Fruit fly (Drosophila melanogaster) whole organism, embryonic: ENCODE results near the gene CG8173.
A peak's percentile ranks its signal among the peaks of the same experiment; 100 is the strongest.

Experiments
- Blimp-1 ChIP-seq: fragments of 200-800 bp; sonication (Bioruptor generic); optimal IDR thresholded peaks from 3 replicates; lab custom pipeline; 2018; ENCODE audit warnings: missing biosample characterization, missing genetic modification characterization, mild to moderate bottlenecking, moderate library complexity, missing genetic modification reagents
- BtbVII ChIP-seq: fragments of 200-800 bp; sonication (Bioruptor generic); optimal IDR thresholded peaks from 3 replicates; lab custom pipeline; 2017; ENCODE audit warnings: missing biosample characterization, mild to moderate bottlenecking, missing genetic modification characterization
- CG10147 ChIP-seq: fragments of 200-800 bp; sonication (Bioruptor generic); optimal IDR thresholded peaks from 2 replicates; lab custom pipeline; 2019; ENCODE audit warnings: missing biosample characterization, mild to moderate bottlenecking, missing genetic modification characterization, moderate library complexity
- CG11247 ChIP-seq: fragments of 200-800 bp; sonication (Bioruptor generic); IDR thresholded peaks from 2 replicates; pipeline ENCODE4 v1.3.6; 2022; ENCODE audit warnings: missing biosample characterization, missing genetic modification characterization
- CG12071 ChIP-seq: fragments of 200-800 bp; sonication (Bioruptor generic); optimal IDR thresholded peaks from 3 replicates; lab custom pipeline; 2018; ENCODE audit warnings: missing biosample characterization, mild to moderate bottlenecking, missing genetic modification characterization
- CG12942 ChIP-seq: fragments of 200-800 bp; sonication (Bioruptor generic); optimal IDR thresholded peaks from 3 replicates; lab custom pipeline; 2016; ENCODE audit warnings: missing biosample characterization, missing genetic modification characterization
- CG14014 ChIP-seq: fragments of 200-800 bp; sonication (Bioruptor generic); IDR thresholded peaks from 2 replicates; pipeline ENCODE4 v1.3.6; 2022; ENCODE audit warnings: missing biosample characterization, missing genetic modification characterization
- CG15269 ChIP-seq: fragments of 200-800 bp; sonication (Bioruptor generic); optimal IDR thresholded peaks from 2 replicates; lab custom pipeline; 2018; ENCODE audit warnings: missing biosample characterization, mild to moderate bottlenecking, missing genetic modification characterization, moderate library complexity
- CG15696 ChIP-seq: fragments of 200-800 bp; sonication (Bioruptor generic); optimal IDR thresholded peaks from 2 replicates; lab custom pipeline; 2019; ENCODE audit warnings: missing biosample characterization, mild to moderate bottlenecking, missing genetic modification characterization, moderate library complexity
- CG17328 ChIP-seq: fragments of 200-800 bp; sonication (Bioruptor generic); IDR thresholded peaks from 2 replicates; pipeline ENCODE4 v1.3.6; 2022; ENCODE audit warnings: missing biosample characterization, missing genetic modification characterization
- CG17612 ChIP-seq: fragments of 200-800 bp; sonication (Bioruptor generic); IDR thresholded peaks from 2 replicates; pipeline ENCODE4 v1.3.6; 2022; ENCODE audit warnings: missing biosample characterization, missing genetic modification characterization
- CG18262 ChIP-seq: fragments of 200-800 bp; optimal IDR thresholded peaks from 3 replicates; lab custom pipeline; 2019; ENCODE audit warnings: missing biosample characterization, mild to moderate bottlenecking, missing genetic modification characterization, moderate library complexity
- CG32532 ChIP-seq: fragments of 200-800 bp; sonication (Bioruptor generic); IDR thresholded peaks from 2 replicates; pipeline ENCODE4 v1.3.6; 2022; ENCODE audit warnings: missing biosample characterization, missing genetic modification characterization
- CG32772 ChIP-seq: fragments of 200-800 bp; sonication (Bioruptor generic); IDR thresholded peaks from 2 replicates; pipeline ENCODE4 v1.3.6; 2022; ENCODE audit warnings: missing biosample characterization, missing genetic modification characterization
- CG3281 ChIP-seq: fragments of 200-800 bp; sonication (Bioruptor generic); optimal IDR thresholded peaks from 3 replicates; lab custom pipeline; 2017; ENCODE audit warnings: missing biosample characterization, mild to moderate bottlenecking, missing genetic modification characterization
- CG4404 ChIP-seq: fragments of 200-800 bp; sonication (Bioruptor generic); IDR thresholded peaks from 2 replicates; pipeline ENCODE4 v1.3.6; 2022; ENCODE audit warnings: missing biosample characterization, missing genetic modification characterization
- CG6791 ChIP-seq: fragments of 200-800 bp; sonication (Bioruptor generic); IDR thresholded peaks from 3 replicates; pipeline ENCODE4 v1.3.6; 2022; ENCODE audit warnings: missing biosample characterization, missing genetic modification characterization; ENCODE audit not compliant: partially characterized antibody
- CG7357 ChIP-seq: fragments of 200-800 bp; sonication (Bioruptor generic); IDR thresholded peaks from 3 replicates; pipeline ENCODE4 v1.3.6; 2022; ENCODE audit warnings: missing biosample characterization, missing genetic modification characterization
- CHES-1-like ChIP-seq: fragments of 200-800 bp; sonication (Bioruptor generic); optimal IDR thresholded peaks from 2 replicates; lab custom pipeline; 2016; ENCODE audit warnings: missing biosample characterization, missing genetic modification characterization
- Chrac-16 ChIP-seq: fragments of 200-800 bp; sonication (Bioruptor generic); optimal IDR thresholded peaks from 3 replicates; lab custom pipeline; 2016; ENCODE audit warnings: missing biosample characterization, missing genetic modification characterization
- CrebB ChIP-seq: fragments of 200-800 bp; sonication (Bioruptor generic); optimal IDR thresholded peaks from 3 replicates; lab custom pipeline; 2018; ENCODE audit warnings: missing biosample characterization, mild to moderate bottlenecking, missing genetic modification characterization
- Fer1 ChIP-seq: fragments of 200-800 bp; sonication (Bioruptor generic); optimal IDR thresholded peaks from 2 replicates; lab custom pipeline; 2017; ENCODE audit warnings: missing biosample characterization, mild to moderate bottlenecking, missing genetic modification characterization
- Hr51 ChIP-seq, 2 experiments: fragments of 200-800 bp; sonication (Bioruptor generic); optimal IDR thresholded peaks; 2 replicates in 1 of 2; 3 replicates in 1 of 2; lab custom pipeline; 2016 to 2018; ENCODE audit warnings: missing biosample characterization in 2 of 2, missing genetic modification characterization in 2 of 2, mild to moderate bottlenecking in 1 of 2, moderate library complexity in 1 of 2
- Hsf ChIP-seq: fragments of 200-800 bp; sonication (Bioruptor generic); optimal IDR thresholded peaks from 3 replicates; lab custom pipeline; 2016; ENCODE audit warnings: missing biosample characterization, missing genetic modification characterization
- Jarid2 ChIP-seq: fragments of 200-800 bp; sonication (Bioruptor generic); optimal IDR thresholded peaks from 3 replicates; lab custom pipeline; 2017; ENCODE audit warnings: mild to moderate bottlenecking, missing biosample characterization, missing genetic modification reagents, missing genetic modification characterization
- Oaz ChIP-seq: fragments of 200-800 bp; sonication (Bioruptor generic); IDR thresholded peaks from 2 replicates; pipeline ENCODE4 v1.3.6; 2022; ENCODE audit warnings: missing biosample characterization, missing genetic modification characterization
- Ravus ChIP-seq: fragments of 200-800 bp; sonication (Bioruptor generic); IDR thresholded peaks from 2 replicates; pipeline ENCODE4 v1.3.6; 2022; ENCODE audit warnings: missing biosample characterization, missing genetic modification characterization
- Sry-δ ChIP-seq: fragments of 200-800 bp; sonication (Bioruptor generic); optimal IDR thresholded peaks from 2 replicates; lab custom pipeline; 2016; ENCODE audit warnings: missing biosample characterization, missing genetic modification characterization
- ac ChIP-seq: fragments of 200-800 bp; sonication (Bioruptor generic); optimal IDR thresholded peaks from 3 replicates; lab custom pipeline; 2017; ENCODE audit warnings: missing biosample characterization, mild to moderate bottlenecking, missing genetic modification characterization
- br ChIP-seq: fragments of >200 bp; optimal IDR thresholded peaks from 2 replicates; lab custom pipeline; 2017
- danr ChIP-seq: fragments of 200-800 bp; sonication (Bioruptor generic); IDR thresholded peaks from 2 replicates; pipeline ENCODE4 v1.3.6; 2022; ENCODE audit warnings: missing biosample characterization, missing genetic modification characterization
- dmrt11E ChIP-seq: fragments of 200-800 bp; sonication (Bioruptor generic); optimal IDR thresholded peaks from 3 replicates; lab custom pipeline; 2018; ENCODE audit warnings: missing biosample characterization, mild to moderate bottlenecking, missing genetic modification characterization, moderate library complexity
- dmrt99B ChIP-seq: fragments of 200-800 bp; sonication (Bioruptor generic); optimal IDR thresholded peaks from 2 replicates; lab custom pipeline; 2018; ENCODE audit warnings: missing biosample characterization, mild to moderate bottlenecking, missing genetic modification characterization, moderate library complexity
- dysf ChIP-seq: fragments of 200-800 bp; sonication (Bioruptor generic); IDR thresholded peaks from 3 replicates; pipeline ENCODE4 v1.3.6; 2022; ENCODE audit warnings: missing biosample characterization, missing genetic modification characterization
- en ChIP-seq: fragments of 200-800 bp; sonication (Bioruptor generic); optimal IDR thresholded peaks from 2 replicates; lab custom pipeline; 2016; ENCODE audit warnings: missing biosample characterization, missing genetic modification characterization
- esg ChIP-seq: fragments of 200-800 bp; sonication (Bioruptor generic); conservative IDR thresholded peaks from 2 replicates; pipeline ENCODE4 v1.3.6; 2022; ENCODE audit warnings: missing biosample characterization, missing genetic modification characterization
- hth ChIP-seq: fragments of >200 bp; optimal IDR thresholded peaks from 2 replicates; lab custom pipeline; 2017; ENCODE audit warnings: inconsistent platforms
- nerfin-1 ChIP-seq: fragments of 200-800 bp; sonication (Bioruptor generic); optimal IDR thresholded peaks from 3 replicates; lab custom pipeline; 2019; ENCODE audit warnings: missing biosample characterization, mild to moderate bottlenecking, missing genetic modification characterization, moderate library complexity
- phol ChIP-seq: fragments of 200-800 bp; sonication (Bioruptor generic); optimal IDR thresholded peaks from 3 replicates; lab custom pipeline; 2018; ENCODE audit warnings: missing biosample characterization, mild to moderate bottlenecking, missing genetic modification characterization, moderate library complexity
- pita ChIP-seq: fragments of 200-800 bp; sonication (Bioruptor generic); optimal IDR thresholded peaks from 2 replicates; lab custom pipeline; 2017; ENCODE audit warnings: missing biosample characterization, mild to moderate bottlenecking, missing genetic modification characterization
- pum ChIP-seq: fragments of 200-800 bp; sonication (Bioruptor generic); optimal IDR thresholded peaks from 2 replicates; lab custom pipeline; 2016; ENCODE audit warnings: missing biosample characterization, missing genetic modification characterization
- rib ChIP-seq: fragments of 200-800 bp; sonication (Bioruptor generic); IDR thresholded peaks from 2 replicates; pipeline ENCODE4 v1.3.6; 2022; ENCODE audit warnings: missing biosample characterization, missing genetic modification characterization
- sim ChIP-seq: fragments of 200-800 bp; sonication (Bioruptor generic); IDR thresholded peaks from 2 replicates; pipeline ENCODE4 v1.3.6; 2022; ENCODE audit warnings: missing biosample characterization, missing genetic modification characterization
- so ChIP-seq: fragments of 200-800 bp; sonication (Bioruptor generic); IDR thresholded peaks from 3 replicates; pipeline ENCODE4 v1.3.6; 2022; ENCODE audit warnings: missing biosample characterization, missing genetic modification characterization
- sqz ChIP-seq: fragments of 200-800 bp; sonication (Bioruptor generic); optimal IDR thresholded peaks from 3 replicates; lab custom pipeline; 2018; ENCODE audit warnings: missing biosample characterization, mild to moderate bottlenecking, missing genetic modification characterization
- tap ChIP-seq: fragments of 200-800 bp; optimal IDR thresholded peaks from 3 replicates; lab custom pipeline; 2019; ENCODE audit warnings: missing biosample characterization, mild to moderate bottlenecking, missing genetic modification characterization, moderate library complexity
- tio ChIP-seq: fragments of 200-800 bp; sonication (Bioruptor generic); optimal IDR thresholded peaks from 2 replicates; lab custom pipeline; 2017; ENCODE audit warnings: missing biosample characterization, missing genetic modification characterization, inconsistent platforms
- tup ChIP-seq: fragments of 200-800 bp; sonication (Bioruptor generic); optimal IDR thresholded peaks from 2 replicates; lab custom pipeline; 2016; ENCODE audit warnings: missing biosample characterization, mild to moderate bottlenecking, missing genetic modification characterization, moderate library complexity
- unpg ChIP-seq: fragments of 200-800 bp; sonication (Bioruptor generic); optimal IDR thresholded peaks from 3 replicates; lab custom pipeline; 2018; ENCODE audit warnings: missing biosample characterization, mild to moderate bottlenecking, missing genetic modification characterization, moderate library complexity
- vnd ChIP-seq: fragments of 200-800 bp; sonication (Bioruptor generic); IDR thresholded peaks from 3 replicates; pipeline ENCODE4 v1.3.6; 2022; ENCODE audit warnings: missing biosample characterization, missing genetic modification characterization; ENCODE audit not compliant: partially characterized antibody

Gene CG8173

dm6 chrX:17726551-17727180 is 17.2 kb upstream of the CG8173 start (continued):
- no peak for TF ChIP-seq CG6791 (GFP tag; lab: Robert Waterston, UW)
- TF ChIP-seq BtbVII, result peak; percentile 5
- TF ChIP-seq CG15696 (tag; lab: Kevin White, UChicago), result no peak
- peak; percentile 30 for TF ChIP-seq CG15269
- TF ChIP-seq CrebB (tag; lab: Kevin White, UChicago), result no peak
- peak; percentile 43 for TF ChIP-seq CG10147 (GFP tag; lab: Kevin White, UChicago)
- TF ChIP-seq tap, result peak; percentile 52
- TF ChIP-seq Fer1 (GFP tag; lab: Kevin White, UChicago), result peak; percentile 18
- no peak for TF ChIP-seq CG12942
- peak; percentile 23 for TF ChIP-seq dmrt11E
- no peak for TF ChIP-seq pita (GFP tag; lab: Kevin White, UChicago)
- peak; percentile 23 for TF ChIP-seq Blimp-1 (GFP tag; lab: Kevin White, UChicago)
- no peak for TF ChIP-seq hth
- no peak for TF ChIP-seq sqz (GFP tag; lab: Kevin White, UChicago)
- TF ChIP-seq Chrac-16 (GFP tag; lab: Kevin White, UChicago), result no peak
- peak in 1 of 2 experiments; percentile 30 for TF ChIP-seq Hr51 (GFP tag; optimal IDR thresholded peaks at IDR 0.05; lab: Kevin White, UChicago)
- TF ChIP-seq dmrt99B (tag; lab: Kevin White, UChicago), result peak; percentile 65
- TF ChIP-seq CG18262 (tag; lab: Kevin White, UChicago), result peak; percentile 43
- TF ChIP-seq CG3281 (GFP tag; lab: Kevin White, UChicago), result peak; percentile 52
- TF ChIP-seq Ravus (GFP tag; lab: Robert Waterston, UW), result no peak
- peak; percentile 53 for TF ChIP-seq phol (tag; lab: Kevin White, UChicago)
- TF ChIP-seq ac (GFP tag; lab: Kevin White, UChicago), result no peak
- TF ChIP-seq CHES-1-like, result no peak
- TF ChIP-seq CG11247 (GFP tag; lab: Robert Waterston, UW), result no peak
- TF ChIP-seq Jarid2, result peak; percentile 5
- TF ChIP-seq so (GFP tag; lab: Robert Waterston, UW), result 0 out of 3 replicates have a peak, but pooled peaks have one; percentile 9
- no peak for TF ChIP-seq sim (GFP tag; lab: Robert Waterston, UW)
- TF ChIP-seq tup (GFP tag; lab: Kevin White, UChicago), result no peak
- TF ChIP-seq CG14014 (GFP tag; lab: Robert Waterston, UW), result peak; percentile 55; the same call in 1 of the 2 replicates
- TF ChIP-seq rib, result no peak
- TF ChIP-seq tio (GFP tag; lab: Kevin White, UChicago), result no peak
- no peak for TF ChIP-seq danr (GFP tag; lab: Robert Waterston, UW)
- TF ChIP-seq Sry-δ (GFP tag; lab: Kevin White, UChicago), result no peak
- TF ChIP-seq esg (GFP tag; lab: Robert Waterston, UW), result peak; percentile 53
- TF ChIP-seq pum (GFP tag; lab: Kevin White, UChicago), result no peak
- TF ChIP-seq unpg, result peak; percentile 14
- no peak for TF ChIP-seq Oaz (GFP tag; lab: Robert Waterston, UW)
- TF ChIP-seq Hsf (GFP tag; lab: Kevin White, UChicago), result peak; percentile 4
- 0 out of 2 replicates have a peak, but pooled peaks have one; percentile 28 for TF ChIP-seq CG17328
- TF ChIP-seq CG32532 (GFP tag; lab: Robert Waterston, UW), result peak; percentile 36; the same call in 1 of the 2 replicates
- no peak for TF ChIP-seq CG17612 (GFP tag; lab: Robert Waterston, UW)
- 0 out of 3 replicates have a peak, but pooled peaks have one; percentile 48 for TF ChIP-seq CG7357 (GFP tag; lab: Robert Waterston, UW)
- no peak for TF ChIP-seq en (GFP tag; lab: Kevin White, UChicago)
- no peak for TF ChIP-seq br (lab: Kevin White, UChicago)
- no peak for TF ChIP-seq vnd (GFP tag; lab: Robert Waterston, UW)
- TF ChIP-seq CG12071 (GFP tag; lab: Kevin White, UChicago), result no peak
- peak; percentile 61 for TF ChIP-seq dysf (GFP tag; lab: Robert Waterston, UW)
- no peak for TF ChIP-seq nerfin-1
- TF ChIP-seq CG4404 (GFP tag; lab: Robert Waterston, UW), result 0 out of 2 replicates have a peak, but pooled peaks have one; percentile 26
- TF ChIP-seq CG32772 (GFP tag; lab: Robert Waterston, UW), result peak; percentile 40; the same call in 1 of the 2 replicates
